Fruit fly (Drosophila melanogaster) whole organism, embryonic: ENCODE measurements around the gene CG31139.
A peak's percentile ranks its signal among the peaks of the same experiment; 100 is the strongest.

Experiments used
- Ada2b ChIP-seq: fragments of 200-800 bp; sonication (Bioruptor generic); IDR thresholded peaks from 2 replicates; pipeline ENCODE4 v1.3.6; 2022; ENCODE audit warnings: missing biosample characterization, missing genetic modification characterization
- B-H2 ChIP-seq: fragments of 200-800 bp; sonication (Bioruptor generic); optimal IDR thresholded peaks from 2 replicates; lab custom pipeline; 2018; ENCODE audit warnings: missing biosample characterization, mild to moderate bottlenecking, missing genetic modification characterization
- CG10147 ChIP-seq: fragments of 200-800 bp; sonication (Bioruptor generic); optimal IDR thresholded peaks from 2 replicates; lab custom pipeline; 2019; ENCODE audit warnings: missing biosample characterization, mild to moderate bottlenecking, missing genetic modification characterization, moderate library complexity
- CG10321 ChIP-seq: fragments of 200-800 bp; sonication (Bioruptor generic); IDR thresholded peaks from 2 replicates; pipeline ENCODE4 v1.3.6; 2022; ENCODE audit warnings: missing biosample characterization, missing genetic modification characterization
- CG10565 ChIP-seq: fragments of 200-800 bp; sonication (Bioruptor generic); optimal IDR thresholded peaks from 3 replicates; lab custom pipeline; 2016; ENCODE audit warnings: missing biosample characterization, mild to moderate bottlenecking, missing genetic modification characterization
- CG10959 ChIP-seq: fragments of 200-800 bp; sonication (Bioruptor generic); IDR thresholded peaks from 2 replicates; pipeline ENCODE4 v1.3.6; 2022; ENCODE audit warnings: missing biosample characterization, missing genetic modification characterization
- CG11456 ChIP-seq: fragments of 200-800 bp; sonication (Bioruptor generic); IDR thresholded peaks from 3 replicates; pipeline ENCODE4 v1.3.6; 2022; ENCODE audit warnings: missing biosample characterization, missing genetic modification characterization
- CG12236 ChIP-seq: fragments of 200-800 bp; sonication (Bioruptor generic); optimal IDR thresholded peaks from 2 replicates; lab custom pipeline; 2016; ENCODE audit warnings: missing biosample characterization, missing genetic modification characterization
- CG13894 ChIP-seq: fragments of 200-800 bp; sonication (Bioruptor generic); optimal IDR thresholded peaks from 3 replicates; lab custom pipeline; 2018; ENCODE audit warnings: missing biosample characterization, mild to moderate bottlenecking, missing genetic modification characterization, moderate library complexity
- CG15011 ChIP-seq: fragments of 200-800 bp; sonication (Bioruptor generic); optimal IDR thresholded peaks from 3 replicates; lab custom pipeline; 2018; ENCODE audit warnings: missing biosample characterization, mild to moderate bottlenecking, missing genetic modification characterization
- CG16779 ChIP-seq: fragments of 200-800 bp; sonication (Bioruptor generic); IDR thresholded peaks from 2 replicates; pipeline ENCODE4 v1.3.6; 2022; ENCODE audit warnings: missing biosample characterization, missing genetic modification characterization
- CG2116 ChIP-seq: fragments of 200-800 bp; sonication (Bioruptor generic); optimal IDR thresholded peaks from 3 replicates; lab custom pipeline; 2018; ENCODE audit warnings: missing biosample characterization, mild to moderate bottlenecking, missing genetic modification characterization
- CG2202 ChIP-seq: fragments of 200-800 bp; sonication (Bioruptor generic); optimal IDR thresholded peaks from 2 replicates; lab custom pipeline; 2018; ENCODE audit warnings: missing biosample characterization, mild to moderate bottlenecking, missing genetic modification characterization
- CG32767 ChIP-seq: fragments of 200-800 bp; sonication (Bioruptor generic); IDR thresholded peaks from 2 replicates; pipeline ENCODE4 v1.3.6; 2022; ENCODE audit warnings: missing biosample characterization, missing genetic modification characterization
- CG5953 ChIP-seq: fragments of 200-800 bp; sonication (Bioruptor generic); IDR thresholded peaks from 2 replicates; pipeline ENCODE4 v1.3.6; 2022; ENCODE audit warnings: missing biosample characterization, missing genetic modification characterization
- CG6683 ChIP-seq: fragments of 200-800 bp; sonication (Bioruptor generic); optimal IDR thresholded peaks from 2 replicates; lab custom pipeline; 2017; ENCODE audit warnings: missing biosample characterization, mild to moderate bottlenecking, missing genetic modification characterization, missing genetic modification reagents
- CG7271 ChIP-seq: fragments of 200-800 bp; sonication (Bioruptor generic); optimal IDR thresholded peaks from 2 replicates; lab custom pipeline; 2018; ENCODE audit warnings: missing biosample characterization, mild to moderate bottlenecking, missing genetic modification characterization, moderate library complexity
- CG9609 ChIP-seq: fragments of 200-800 bp; sonication (Bioruptor generic); optimal IDR thresholded peaks from 3 replicates; lab custom pipeline; 2016; ENCODE audit warnings: missing biosample characterization, missing genetic modification characterization
- Dad ChIP-seq: fragments of 200-800 bp; sonication (Bioruptor generic); optimal IDR thresholded peaks from 3 replicates; lab custom pipeline; 2016; ENCODE audit warnings: missing biosample characterization, missing genetic modification characterization
- Dfd ChIP-seq, 2 experiments: fragments of >200 bp; optimal IDR thresholded peaks; 2 replicates each; lab custom pipeline; 2017; ENCODE audit warnings: missing biosample characterization in 2 of 2, missing genetic modification characterization in 2 of 2
- Dip2 ChIP-seq: fragments of 200-800 bp; sonication (Bioruptor generic); IDR thresholded peaks from 2 replicates; pipeline ENCODE4 v1.3.6; 2022; ENCODE audit warnings: missing biosample characterization, missing genetic modification characterization
- Elba2 ChIP-seq: fragments of 200-800 bp; sonication (Bioruptor generic); optimal IDR thresholded peaks from 3 replicates; lab custom pipeline; 2016; ENCODE audit warnings: missing biosample characterization, missing genetic modification characterization
- Hr78 ChIP-seq, 2 experiments: fragments of 200-800 bp in 1 of 2; fragments of >200 bp in 1 of 2; sonication (Bioruptor generic) in 1 of 2; optimal IDR thresholded peaks; 2 replicates each; lab custom pipeline; 2017 to 2019; ENCODE audit warnings: missing biosample characterization in 2 of 2, missing genetic modification characterization in 2 of 2, mild to moderate bottlenecking in 1 of 2, moderate library complexity in 1 of 2
- NFAT ChIP-seq: fragments of 200-800 bp; sonication (Bioruptor generic); IDR thresholded peaks from 2 replicates; pipeline ENCODE4 v1.3.6; 2022; ENCODE audit warnings: missing biosample characterization, missing genetic modification characterization
- NK7.1 ChIP-seq: fragments of 200-800 bp; sonication (Bioruptor generic); optimal IDR thresholded peaks from 3 replicates; lab custom pipeline; 2016; ENCODE audit warnings: missing biosample characterization, missing genetic modification characterization
- NfI ChIP-seq: fragments of 200-800 bp; sonication (Bioruptor generic); optimal IDR thresholded peaks from 3 replicates; lab custom pipeline; 2018; ENCODE audit warnings: missing biosample characterization, mild to moderate bottlenecking, missing genetic modification characterization, moderate library complexity
- Opbp ChIP-seq: fragments of 200-800 bp; sonication (Bioruptor generic); IDR thresholded peaks from 3 replicates; pipeline ENCODE4 v1.3.6; 2022; ENCODE audit warnings: missing biosample characterization, missing genetic modification characterization; ENCODE audit not compliant: partially characterized antibody
- Sin3A ChIP-seq: fragments of >200 bp; optimal IDR thresholded peaks from 2 replicates; lab custom pipeline; 2018
- Ssrp ChIP-seq: fragments of 200-800 bp; sonication (Bioruptor generic); optimal IDR thresholded peaks from 2 replicates; lab custom pipeline; 2018; ENCODE audit warnings: missing biosample characterization, mild to moderate bottlenecking, missing genetic modification characterization, moderate library complexity
- cg ChIP-seq: fragments of 200-800 bp; sonication (Bioruptor generic); optimal IDR thresholded peaks from 3 replicates; lab custom pipeline; 2019; ENCODE audit warnings: missing biosample characterization, mild to moderate bottlenecking, missing genetic modification characterization, moderate library complexity
- chinmo ChIP-seq: fragments of 200-800 bp; sonication (Bioruptor generic); IDR thresholded peaks from 4 replicates; pipeline ENCODE4 v1.3.6; 2022; ENCODE audit warnings: missing biosample characterization, missing genetic modification characterization; ENCODE audit not compliant: partially characterized antibody
- dpn ChIP-seq, 2 experiments: fragments of 200-800 bp; sonication (Bioruptor generic); optimal IDR thresholded peaks; 3 replicates each; lab custom pipeline; 2016; ENCODE audit warnings: missing biosample characterization in 2 of 2, missing genetic modification characterization in 2 of 2
- ewg ChIP-seq: fragments of 200-800 bp; sonication (Bioruptor generic); optimal IDR thresholded peaks from 3 replicates; lab custom pipeline; 2017; ENCODE audit warnings: mild to moderate bottlenecking, missing biosample characterization, missing genetic modification reagents, missing genetic modification characterization
- ham ChIP-seq: fragments of 200-800 bp; sonication (Bioruptor generic); IDR thresholded peaks from 2 replicates; pipeline ENCODE4 v1.3.6; 2022; ENCODE audit warnings: missing biosample characterization, missing genetic modification characterization
- luna ChIP-seq: fragments of 200-800 bp; sonication (Bioruptor generic); optimal IDR thresholded peaks from 2 replicates; lab custom pipeline; 2016; ENCODE audit warnings: missing biosample characterization, missing genetic modification characterization
- odd ChIP-seq: fragments of 200-800 bp; sonication (Bioruptor generic); optimal IDR thresholded peaks from 2 replicates; lab custom pipeline; 2017; ENCODE audit warnings: missing biosample characterization, mild to moderate bottlenecking, missing genetic modification characterization
- otp ChIP-seq: fragments of 200-800 bp; sonication (Bioruptor generic); IDR thresholded peaks from 3 replicates; pipeline ENCODE4, ENCODE4 v1.3.6; 2022; ENCODE audit warnings: missing biosample characterization, missing genetic modification characterization
- sd ChIP-seq: fragments of 200-800 bp; sonication (Bioruptor generic); optimal IDR thresholded peaks from 3 replicates; lab custom pipeline; 2018; ENCODE audit warnings: missing biosample characterization, mild to moderate bottlenecking, missing genetic modification characterization, moderate library complexity
- sim ChIP-seq: fragments of 200-800 bp; sonication (Bioruptor generic); IDR thresholded peaks from 2 replicates; pipeline ENCODE4 v1.3.6; 2022; ENCODE audit warnings: missing biosample characterization, missing genetic modification characterization
- sisA ChIP-seq: fragments of 200-800 bp; sonication (Bioruptor generic); IDR thresholded peaks from 2 replicates; pipeline ENCODE4 v1.3.6; 2022; ENCODE audit warnings: missing biosample characterization, missing genetic modification characterization
- slou ChIP-seq: fragments of 200-800 bp; sonication (Bioruptor generic); optimal IDR thresholded peaks from 3 replicates; lab custom pipeline; 2016; ENCODE audit warnings: missing biosample characterization, missing genetic modification characterization
- sob ChIP-seq: fragments of 200-800 bp; sonication (Bioruptor generic); IDR thresholded peaks from 2 replicates; pipeline ENCODE4 v1.3.6; 2022; ENCODE audit warnings: missing biosample characterization, missing genetic modification characterization
- stc ChIP-seq: fragments of 200-800 bp; sonication (Bioruptor generic); IDR thresholded peaks from 2 replicates; pipeline ENCODE4 v1.3.6; 2022; ENCODE audit warnings: missing biosample characterization, missing genetic modification characterization
- unc-4 ChIP-seq: fragments of 200-800 bp; sonication (Bioruptor generic); IDR thresholded peaks from 2 replicates; pipeline ENCODE4 v1.3.6; 2022; ENCODE audit warnings: missing biosample characterization, missing genetic modification characterization; ENCODE audit not compliant: partially characterized antibody
- vvl ChIP-seq: fragments of 200-800 bp; sonication (Bioruptor generic); IDR thresholded peaks from 2 replicates; pipeline ENCODE4 v1.3.6; 2022; ENCODE audit warnings: missing biosample characterization, missing genetic modification characterization

Gene CG31139

DNA sequence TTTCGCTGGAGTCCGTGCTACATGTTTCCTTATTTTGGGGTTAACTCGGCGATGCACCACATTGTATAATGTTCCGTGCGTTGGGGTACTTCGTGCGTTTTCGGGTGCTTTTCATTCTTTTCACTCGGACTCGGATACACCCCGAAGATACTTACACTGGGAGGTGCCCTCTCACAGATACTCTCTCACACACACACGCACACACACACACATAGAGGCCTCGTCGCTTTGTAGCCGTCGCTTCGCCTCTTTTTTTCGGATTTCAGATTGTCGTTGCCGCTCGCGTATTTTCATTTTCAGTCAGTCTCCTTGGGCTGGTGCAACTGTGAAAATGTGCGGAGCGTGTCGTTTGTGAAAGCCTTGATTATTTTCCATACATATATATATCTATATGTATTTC is 32.6 kb upstream of the CG31139 start (continued):
- TF ChIP-seq vvl (GFP tag; lab: Robert Waterston, UW): peak; percentile 48; the same call in 1 of the 2 replicates
- TF ChIP-seq CG6683 (GFP tag; lab: Kevin White, UChicago): no peak
- TF ChIP-seq Dfd (GFP tag; optimal IDR thresholded peaks at IDR 0.05; lab: Kevin White, UChicago): no peak
- TF ChIP-seq Ada2b: no peak
- peak in 1 of 2 experiments; percentile 3 for TF ChIP-seq Hr78 (GFP tag; optimal IDR thresholded peaks at IDR 0.05; lab: Kevin White, UChicago)
- no peak for TF ChIP-seq CG10959
- TF ChIP-seq B-H2: peak; percentile 39
- no peak for TF ChIP-seq NK7.1 (GFP tag; lab: Kevin White, UChicago)
- no peak for TF ChIP-seq CG2116 (GFP tag; lab: Kevin White, UChicago)
- TF ChIP-seq sd (tag; lab: Kevin White, UChicago): peak; percentile 22
- TF ChIP-seq sob (GFP tag; lab: Robert Waterston, UW): peak; percentile 67; the same call in 1 of the 2 replicates
- TF ChIP-seq Opbp: no peak
- no peak for TF ChIP-seq slou (GFP tag; lab: Kevin White, UChicago)
- TF ChIP-seq Sin3A (lab: Kevin White, UChicago): no peak
- TF ChIP-seq CG2202: no peak
- no peak for TF ChIP-seq CG12236 (GFP tag; lab: Kevin White, UChicago)
- TF ChIP-seq CG32767 (GFP tag; lab: Robert Waterston, UW): no peak
- TF ChIP-seq NfI (GFP tag; lab: Kevin White, UChicago): peak; percentile 29
- no peak for TF ChIP-seq CG15011 (GFP tag; lab: Kevin White, UChicago)
- TF ChIP-seq CG11456: no peak
- TF ChIP-seq CG10321: no peak
- no peak for TF ChIP-seq Dad
- no peak for TF ChIP-seq otp
- TF ChIP-seq chinmo (GFP tag; lab: Robert Waterston, UW): peak; percentile 91
- no peak for TF ChIP-seq ewg (GFP tag; lab: Kevin White, UChicago)
- no peak for TF ChIP-seq CG7271 (tag; lab: Kevin White, UChicago)
- TF ChIP-seq Elba2: no peak
- no peak for TF ChIP-seq Ssrp (tag; lab: Kevin White, UChicago)
- TF ChIP-seq ham: no peak
- no peak for TF ChIP-seq CG13894 (tag; lab: Kevin White, UChicago)
- TF ChIP-seq cg (GFP tag; lab: Kevin White, UChicago): peak; percentile 85
- TF ChIP-seq dpn (GFP tag; optimal IDR thresholded peaks at IDR 0.05; lab: Kevin White, UChicago): no peak
- TF ChIP-seq CG5953 (GFP tag; lab: Robert Waterston, UW): no peak
- peak; percentile 60; the same call in 1 of the 2 replicates for TF ChIP-seq NFAT (GFP tag; lab: Robert Waterston, UW)
- TF ChIP-seq odd (GFP tag; lab: Kevin White, UChicago): peak; percentile 14
- TF ChIP-seq Dip2 (GFP tag; lab: Robert Waterston, UW): no peak
- TF ChIP-seq CG16779 (GFP tag; lab: Robert Waterston, UW): no peak
- no peak for TF ChIP-seq unc-4
- no peak for TF ChIP-seq CG10565 (GFP tag; lab: Kevin White, UChicago)
- TF ChIP-seq sim (GFP tag; lab: Robert Waterston, UW): no peak
- no peak for TF ChIP-seq luna (GFP tag; lab: Kevin White, UChicago)
- no peak for TF ChIP-seq sisA (GFP tag; lab: Robert Waterston, UW)
- peak; percentile 49 for TF ChIP-seq CG10147 (GFP tag; lab: Kevin White, UChicago)
- TF ChIP-seq CG9609 (GFP tag; lab: Kevin White, UChicago): no peak
- TF ChIP-seq stc (GFP tag; lab: Robert Waterston, UW): no peak
